Fruit fly (Drosophila melanogaster) whole organism, embryonic: ENCODE results near the gene CG13654.

Experiments
- ATbp ChIP-seq: fragments of 200-800 bp; sonication (Bioruptor generic); optimal IDR thresholded peaks from 2 replicates; lab custom pipeline; 2017; ENCODE audit warnings: missing biosample characterization, mild to moderate bottlenecking, missing genetic modification characterization, missing genetic modification reagents
- Aef1 ChIP-seq: fragments of 200-800 bp; sonication (Bioruptor generic); IDR thresholded peaks from 3 replicates; pipeline ENCODE4 v1.3.6; 2022; ENCODE audit warnings: missing biosample characterization, missing genetic modification characterization
- Atf6 ChIP-seq: fragments of 200-800 bp; sonication (Bioruptor generic); IDR thresholded peaks from 2 replicates; pipeline ENCODE4 v1.3.6; 2022; ENCODE audit warnings: missing biosample characterization, missing genetic modification characterization
- Awh ChIP-seq: fragments of 200-800 bp; sonication (Bioruptor generic); IDR thresholded peaks from 2 replicates; pipeline ENCODE4, ENCODE4 v1.3.6; 2022; ENCODE audit warnings: missing biosample characterization, missing genetic modification characterization
- CG11695 ChIP-seq: fragments of 200-800 bp; sonication (Bioruptor generic); IDR thresholded peaks from 3 replicates; pipeline ENCODE4 v1.3.6; 2022; ENCODE audit warnings: missing biosample characterization, missing genetic modification characterization
- CG17186 ChIP-seq: fragments of 200-800 bp; sonication (Bioruptor generic); optimal IDR thresholded peaks from 3 replicates; lab custom pipeline; 2017; ENCODE audit warnings: missing biosample characterization, missing genetic modification reagents, missing genetic modification characterization
- CG17829 ChIP-seq: fragments of 200-800 bp; optimal IDR thresholded peaks from 2 replicates; lab custom pipeline; 2019; ENCODE audit warnings: missing biosample characterization, mild to moderate bottlenecking, missing genetic modification characterization, moderate library complexity
- CG18619 ChIP-seq: fragments of 200-800 bp; sonication (Bioruptor generic); optimal IDR thresholded peaks from 3 replicates; lab custom pipeline; 2017; ENCODE audit warnings: missing biosample characterization, mild to moderate bottlenecking, missing genetic modification characterization
- CG31441 ChIP-seq: fragments of 200-800 bp; sonication (Bioruptor generic); IDR thresholded peaks from 2 replicates; pipeline ENCODE4 v1.3.6; 2022; ENCODE audit warnings: missing biosample characterization, missing genetic modification characterization
- CG33557 ChIP-seq: fragments of 200-800 bp; sonication (Bioruptor generic); optimal IDR thresholded peaks from 2 replicates; lab custom pipeline; 2019; ENCODE audit warnings: missing biosample characterization, mild to moderate bottlenecking, missing genetic modification characterization, moderate library complexity
- CG4360 ChIP-seq: fragments of 200-800 bp; sonication (Bioruptor generic); IDR thresholded peaks from 2 replicates; pipeline ENCODE4 v1.3.6; 2022; ENCODE audit warnings: missing biosample characterization, missing genetic modification characterization
- CG6689 ChIP-seq: fragments of 200-800 bp; sonication (Bioruptor generic); IDR thresholded peaks from 2 replicates; pipeline ENCODE4 v1.3.6; 2022; ENCODE audit warnings: missing biosample characterization, missing genetic modification characterization
- CG7271 ChIP-seq: fragments of 200-800 bp; sonication (Bioruptor generic); optimal IDR thresholded peaks from 2 replicates; lab custom pipeline; 2018; ENCODE audit warnings: missing biosample characterization, mild to moderate bottlenecking, missing genetic modification characterization, moderate library complexity
- CG7928 ChIP-seq: fragments of 200-800 bp; sonication (Bioruptor generic); optimal IDR thresholded peaks from 2 replicates; lab custom pipeline; 2017; ENCODE audit warnings: missing biosample characterization, mild to moderate bottlenecking, missing genetic modification characterization
- CkIIα-i1 ChIP-seq: fragments of 200-800 bp; sonication (Bioruptor generic); IDR thresholded peaks from 2 replicates; pipeline ENCODE4 v1.3.6; 2022; ENCODE audit warnings: missing biosample characterization, missing genetic modification characterization
- Dad ChIP-seq: fragments of 200-800 bp; sonication (Bioruptor generic); optimal IDR thresholded peaks from 3 replicates; lab custom pipeline; 2016; ENCODE audit warnings: missing biosample characterization, missing genetic modification characterization
- Dek ChIP-seq: fragments of 200-800 bp; sonication (Bioruptor generic); optimal IDR thresholded peaks from 3 replicates; lab custom pipeline; 2019; ENCODE audit warnings: missing biosample characterization, mild to moderate bottlenecking, missing genetic modification characterization, moderate library complexity
- Dref ChIP-seq: fragments of 200-800 bp; sonication (Bioruptor generic); IDR thresholded peaks from 2 replicates; pipeline ENCODE4 v1.3.6; 2022; ENCODE audit warnings: missing biosample characterization, missing genetic modification characterization
- Eip74EF ChIP-seq, 2 experiments: fragments of 200-800 bp in 1 of 2; fragments of >200 bp in 1 of 2; sonication (Bioruptor generic) in 1 of 2; optimal IDR thresholded peaks; 2 replicates each; lab custom pipeline; 2017 to 2019; ENCODE audit warnings: missing biosample characterization in 2 of 2, missing genetic modification characterization in 2 of 2, mild to moderate bottlenecking in 1 of 2, moderate library complexity in 1 of 2
- Gug ChIP-seq: fragments of 200-800 bp; sonication (Bioruptor generic); IDR thresholded peaks from 4 replicates; pipeline ENCODE4 v1.3.6; 2022; ENCODE audit warnings: missing biosample characterization, missing genetic modification characterization
- Mad ChIP-seq: fragments of 200-800 bp; sonication (Bioruptor generic); optimal IDR thresholded peaks from 2 replicates; lab custom pipeline; 2016; ENCODE audit warnings: missing biosample characterization, missing genetic modification characterization
- Mrtf ChIP-seq: fragments of 200-800 bp; sonication (Bioruptor generic); IDR thresholded peaks from 3 replicates; pipeline ENCODE4 v1.3.6; 2022; ENCODE audit warnings: missing biosample characterization, missing genetic modification characterization
- Scr ChIP-seq: fragments of 200-800 bp; sonication (Bioruptor generic); IDR thresholded peaks from 2 replicates; pipeline ENCODE4 v1.3.6; 2022; ENCODE audit warnings: missing biosample characterization, missing genetic modification characterization; ENCODE audit not compliant: partially characterized antibody
- bbx ChIP-seq: fragments of 200-800 bp; sonication (Bioruptor generic); IDR thresholded peaks from 2 replicates; pipeline ENCODE4 v1.3.6; 2022; ENCODE audit warnings: missing biosample characterization, missing genetic modification characterization; ENCODE audit not compliant: partially characterized antibody
- chinmo ChIP-seq: fragments of 200-800 bp; sonication (Bioruptor generic); IDR thresholded peaks from 4 replicates; pipeline ENCODE4 v1.3.6; 2022; ENCODE audit warnings: missing biosample characterization, missing genetic modification characterization; ENCODE audit not compliant: partially characterized antibody
- cwo ChIP-seq: fragments of 200-800 bp; sonication (Bioruptor generic); optimal IDR thresholded peaks from 3 replicates; lab custom pipeline; 2017; ENCODE audit warnings: missing biosample characterization, missing genetic modification characterization, mild to moderate bottlenecking, moderate library complexity, missing genetic modification reagents
- gce ChIP-seq: fragments of 200-800 bp; sonication (Bioruptor generic); IDR thresholded peaks from 3 replicates; pipeline ENCODE4 v1.3.6; 2022; ENCODE audit warnings: missing biosample characterization, missing genetic modification characterization
- nom ChIP-seq: fragments of 200-800 bp; sonication (Bioruptor generic); optimal IDR thresholded peaks from 2 replicates; lab custom pipeline; 2017; ENCODE audit warnings: missing biosample characterization, missing genetic modification characterization, mild to moderate bottlenecking, moderate library complexity, missing genetic modification reagents
- row ChIP-seq: fragments of 200-800 bp; sonication (Bioruptor generic); IDR thresholded peaks from 3 replicates; pipeline ENCODE4 v1.3.6; 2022; ENCODE audit warnings: missing biosample characterization, missing genetic modification characterization
- sug ChIP-seq: fragments of 200-800 bp; optimal IDR thresholded peaks from 2 replicates; lab custom pipeline; 2019; ENCODE audit warnings: missing biosample characterization, mild to moderate bottlenecking, missing genetic modification characterization, moderate library complexity
- tll ChIP-seq, 2 experiments: fragments of 200-800 bp in 1 of 2; fragments of >200 bp in 1 of 2; sonication (Bioruptor generic) in 1 of 2; optimal IDR thresholded peaks; 2 replicates each; lab custom pipeline; 2017 to 2019; ENCODE audit warnings: missing biosample characterization in 2 of 2, missing genetic modification characterization in 2 of 2, mild to moderate bottlenecking in 1 of 2, moderate library complexity in 1 of 2
- z ChIP-seq: fragments of 200-800 bp; sonication (Bioruptor generic); IDR thresholded peaks from 3 replicates; pipeline ENCODE4 v1.3.6; 2022; ENCODE audit warnings: missing biosample characterization, missing genetic modification characterization

CG13654 gene

DNA sequence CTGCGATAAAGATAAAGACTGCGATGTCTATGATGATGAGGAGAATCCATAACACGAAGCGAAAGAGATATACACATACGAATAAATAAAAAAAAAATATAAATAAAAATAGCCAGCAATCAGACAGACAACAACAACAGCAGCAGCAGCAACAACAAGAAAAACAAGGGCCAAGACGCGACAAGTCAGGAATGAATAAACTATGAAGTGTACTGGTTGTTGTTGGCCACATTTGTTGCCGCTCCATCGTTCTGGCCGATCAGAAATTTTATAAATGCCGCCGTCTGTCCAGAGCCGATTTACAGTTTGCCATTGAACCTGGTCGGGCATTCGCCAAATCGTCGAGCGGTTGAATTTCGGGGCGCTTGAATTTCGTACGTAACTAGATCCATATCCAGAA lies 37.7 kb downstream of the CG13654 start, which contains the start of gene Jhbp7:
Gene Jhbp7 (plus strand): TSS at position 301 of the 400 bp plus-strand sequence.
- TF ChIP-seq CG4360 (GFP tag; lab: Robert Waterston, UW) (peak; percentile 64), nom (GFP tag; lab: Kevin White, UChicago) (peak; percentile 34), CG18619 (no peak)

DNA sequence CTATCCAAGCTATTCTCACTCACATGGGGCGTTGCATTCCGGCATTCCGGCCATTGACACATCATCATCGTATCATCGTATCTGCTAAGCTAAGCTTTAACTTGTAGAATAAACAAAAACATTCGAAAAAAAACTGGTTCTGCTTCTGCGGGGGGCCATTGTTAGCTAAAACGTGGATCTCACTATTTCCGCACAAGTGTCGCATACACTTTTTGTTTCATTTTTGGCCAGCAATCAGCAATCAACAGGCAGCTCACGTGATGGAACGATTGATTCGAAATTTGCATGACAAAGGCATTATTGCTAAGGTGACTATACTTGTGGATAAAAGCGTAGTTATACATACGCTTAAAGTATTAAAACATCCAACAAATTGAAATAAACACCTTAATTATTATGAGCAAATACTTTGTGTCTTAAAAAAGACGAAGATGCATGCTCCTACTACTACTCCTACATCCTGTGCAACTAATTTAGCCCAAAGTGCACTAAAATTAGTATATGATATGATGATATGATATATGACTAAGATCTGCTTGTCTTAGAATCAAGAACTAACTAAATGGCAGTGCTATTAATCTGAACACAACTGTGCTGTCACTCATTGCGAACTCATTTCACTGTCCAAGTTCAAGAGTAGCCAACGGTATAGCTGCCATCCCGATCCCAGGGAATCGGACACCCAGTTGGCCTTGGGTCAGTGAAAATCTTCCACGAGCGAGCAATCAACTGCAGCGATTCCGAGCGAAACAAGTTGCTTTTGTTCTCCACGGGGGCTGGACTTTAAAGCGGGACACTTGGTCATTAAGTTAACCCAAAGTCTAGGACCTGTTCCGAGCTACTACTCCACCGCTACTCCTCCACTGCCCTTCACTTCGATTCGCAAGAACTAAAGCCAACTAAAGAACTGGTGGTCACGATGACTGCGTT lies 39.4 kb downstream of the CG13654 start:
- peak; percentile 84 for TF ChIP-seq sug (tag; lab: Kevin White, UChicago)
- peak; percentile 46 for TF ChIP-seq nom (GFP tag; lab: Kevin White, UChicago)
- 0 out of 2 replicates have a peak, but pooled peaks have one; percentile 11 for TF ChIP-seq Atf6 (GFP tag; lab: Robert Waterston, UW)
- TF ChIP-seq Awh (GFP tag; lab: Robert Waterston, UW): no peak
- no peak for TF ChIP-seq Scr (GFP tag; lab: Robert Waterston, UW)
- no peak for TF ChIP-seq Gug (GFP tag; lab: Robert Waterston, UW)
- TF ChIP-seq CG7271 (tag; lab: Kevin White, UChicago): no peak
- TF ChIP-seq cwo (GFP tag; lab: Kevin White, UChicago): peak; percentile 64
- 0 out of 4 replicates have a peak, but pooled peaks have one; percentile 44 for TF ChIP-seq chinmo (GFP tag; lab: Robert Waterston, UW)
- no peak for TF ChIP-seq Mrtf (GFP tag; lab: Robert Waterston, UW)
- TF ChIP-seq Eip74EF (GFP tag; optimal IDR thresholded peaks at IDR 0.05; lab: Kevin White, UChicago): peak in 1 of 2 experiments; percentile 10
- TF ChIP-seq CG17829: no peak

DNA sequence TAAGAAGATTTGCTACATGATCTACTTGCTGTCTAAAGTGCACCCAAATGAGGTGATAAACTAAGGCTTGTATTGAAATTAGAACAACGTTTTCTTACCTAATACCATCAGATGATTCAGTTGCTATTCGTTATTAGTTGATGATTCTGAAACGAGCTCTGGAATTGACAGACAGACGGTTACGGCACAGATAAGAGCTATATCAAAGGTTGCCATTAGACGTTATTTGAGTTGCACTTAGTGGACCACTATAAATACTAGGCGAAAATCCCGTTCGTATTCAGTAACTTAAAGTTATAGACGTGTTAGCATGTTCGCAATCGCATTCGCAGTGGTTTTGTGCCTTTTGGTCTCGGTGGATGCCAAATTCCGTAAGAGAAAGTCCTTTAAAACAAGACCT lies 40.3 kb downstream of the CG13654 start, which contains the start of gene to:
Gene to (plus strand): TSS at position 301 of the 400 bp plus-strand sequence.
- TF ChIP-seq ATbp (GFP tag; lab: Kevin White, UChicago): no peak
- TF ChIP-seq Mad: no peak
- TF ChIP-seq CG31441 (GFP tag; lab: Robert Waterston, UW): no peak
- no peak for TF ChIP-seq bbx (GFP tag; lab: Robert Waterston, UW)
- TF ChIP-seq CG7928: no peak
- TF ChIP-seq Dref (GFP tag; lab: Robert Waterston, UW): no peak
- no peak for TF ChIP-seq CG6689 (GFP tag; lab: Robert Waterston, UW)
- TF ChIP-seq CkIIα-i1 (GFP tag; lab: Robert Waterston, UW): no peak
- TF ChIP-seq gce: no peak
- no peak for TF ChIP-seq CG11695 (GFP tag; lab: Robert Waterston, UW)
- no peak for TF ChIP-seq tll (GFP tag; optimal IDR thresholded peaks at IDR 0.05; lab: Kevin White, UChicago)
- no peak for TF ChIP-seq CG33557 (GFP tag; lab: Kevin White, UChicago)
- TF ChIP-seq CG17186 (GFP tag; lab: Kevin White, UChicago): no peak
- no peak for TF ChIP-seq Dek (tag; lab: Kevin White, UChicago)
- no peak for TF ChIP-seq row
- TF ChIP-seq Aef1 (GFP tag; lab: Robert Waterston, UW): no peak
- no peak for TF ChIP-seq z (GFP tag; lab: Robert Waterston, UW)
- no peak for TF ChIP-seq Dad (GFP tag; lab: Kevin White, UChicago)
